Fruit fly (Drosophila melanogaster) whole organism, prepupa: ENCODE results near the gene SLC5A11.

Source experiments
- CG10631 ChIP-seq: fragments of 200-800 bp; sonication (Bioruptor generic); optimal IDR thresholded peaks from 2 replicates; lab custom pipeline; 2016; ENCODE audit warnings: missing biosample characterization, missing genetic modification characterization
- CG11762 ChIP-seq: fragments of 200-800 bp; sonication (Bioruptor generic); optimal IDR thresholded peaks from 3 replicates; lab custom pipeline; 2016; ENCODE audit warnings: missing biosample characterization, missing genetic modification characterization; ENCODE audit not compliant: insufficient read depth
- CG16779 ChIP-seq: fragments of 200-800 bp; sonication (Bioruptor generic); optimal IDR thresholded peaks from 3 replicates; lab custom pipeline; 2017; ENCODE audit warnings: missing biosample characterization, mild to moderate bottlenecking, missing genetic modification characterization
- CG4318 ChIP-seq: fragments of 200-800 bp; sonication (Bioruptor generic); optimal IDR thresholded peaks from 3 replicates; lab custom pipeline; 2017; ENCODE audit warnings: missing biosample characterization, mild to moderate bottlenecking, missing genetic modification characterization
- Eip78C ChIP-seq: fragments of 200-800 bp; sonication (Bioruptor generic); peaks from one replicate; lab custom pipeline; 2016; ENCODE audit warnings: missing biosample characterization, missing genetic modification characterization
- Eip93F ChIP-seq: fragments of 200-800 bp; sonication (Bioruptor generic); optimal IDR thresholded peaks from 2 replicates; lab custom pipeline; 2016; ENCODE audit warnings: missing biosample characterization, mild to moderate bottlenecking, missing genetic modification characterization
- Hr4 ChIP-seq: fragments of 200-800 bp; sonication (Bioruptor generic); optimal IDR thresholded peaks from 3 replicates; lab custom pipeline; 2016; ENCODE audit warnings: missing biosample characterization, missing genetic modification characterization
- Lpt ChIP-seq: fragments of 200-800 bp; sonication (Bioruptor generic); optimal IDR thresholded peaks from 3 replicates; lab custom pipeline; 2016; ENCODE audit warnings: missing biosample characterization, missing genetic modification characterization
- Smox ChIP-seq: fragments of 200-800 bp; sonication (Bioruptor generic); optimal IDR thresholded peaks from 3 replicates; lab custom pipeline; 2016; ENCODE audit warnings: missing biosample characterization, missing genetic modification characterization
- dac ChIP-seq: fragments of 200-800 bp; sonication (Bioruptor generic); optimal IDR thresholded peaks from 2 replicates; lab custom pipeline; 2017; ENCODE audit warnings: missing biosample characterization, mild to moderate bottlenecking, missing genetic modification characterization
- dsx ChIP-seq: fragments of 200-800 bp; optimal IDR thresholded peaks from 3 replicates; lab custom pipeline; 2019; ENCODE audit warnings: missing biosample characterization, mild to moderate bottlenecking, missing genetic modification characterization, moderate library complexity; ENCODE audit not compliant: poor library complexity, severe bottlenecking
- net ChIP-seq: fragments of 200-800 bp; sonication (Bioruptor generic); optimal IDR thresholded peaks from 3 replicates; lab custom pipeline; 2016; ENCODE audit warnings: missing biosample characterization, missing genetic modification characterization

- no peak for TF ChIP-seq Eip93F (GFP tag; lab: Kevin White, UChicago)
- no peak for TF ChIP-seq dac
- TF ChIP-seq Eip78C (GFP tag; lab: Kevin White, UChicago), result no peak
- no peak for TF ChIP-seq Lpt
- TF ChIP-seq Smox (GFP tag; lab: Kevin White, UChicago), result no peak
- no peak for TF ChIP-seq CG11762 (GFP tag; lab: Kevin White, UChicago)
- TF ChIP-seq CG10631 (GFP tag; lab: Kevin White, UChicago), result no peak
- TF ChIP-seq Hr4 (GFP tag; lab: Kevin White, UChicago), result no peak
- no peak for TF ChIP-seq net
- no peak for TF ChIP-seq CG4318 (GFP tag; lab: Kevin White, UChicago)
- TF ChIP-seq CG16779 (tag; lab: Kevin White, UChicago), result no peak
- no peak for TF ChIP-seq dsx
Observed at dm6 chr2L:8241700-8242099, 36.8 kb upstream of the SLC5A11 start, which contains the start of gene Spn28F.
